Worm (Caenorhabditis elegans) whole organism, L4 larva: ENCODE data around the gene sdz-6.

Experiments used
- D1046.2 ChIP-seq: fragments of 200-800 bp; sonication (Bioruptor generic); IDR thresholded peaks from 2 replicates; pipeline ENCODE4 v1.3.6; 2022; ENCODE audit warnings: missing genetic modification characterization, missing compliant biosample characterization
- T20F7.1 ChIP-seq: fragments of 200-800 bp; sonication (Bioruptor generic); optimal IDR thresholded peaks from 2 replicates; lab custom pipeline; 2018; ENCODE audit warnings: mild to moderate bottlenecking, missing genetic modification characterization, missing compliant biosample characterization
- Y105C5A.15 ChIP-seq: fragments of 200-800 bp; sonication (Bioruptor generic); IDR thresholded peaks from 2 replicates; pipeline ENCODE4 v1.3.6; 2022; ENCODE audit warnings: missing genetic modification characterization, missing compliant biosample characterization
- Y48G9A.11 ChIP-seq: fragments of 200-800 bp; sonication (Bioruptor generic); IDR thresholded peaks from 2 replicates; pipeline ENCODE4 v1.3.6; 2022; ENCODE audit warnings: missing genetic modification reagents, missing genetic modification characterization, missing compliant biosample characterization
- aha-1 ChIP-seq: fragments of 150-350 bp; peaks from one replicate; lab custom pipeline; 2014; ENCODE audit warnings: missing biosample characterization, missing genetic modification characterization
- arid-1 ChIP-seq: fragments of 200-800 bp; sonication (Bioruptor generic); conservative IDR thresholded peaks from 2 replicates; pipeline ENCODE4 v1.3.6; 2022; ENCODE audit warnings: missing genetic modification reagents, missing genetic modification characterization, missing compliant biosample characterization
- ceh-28 ChIP-seq: fragments of 150-350 bp; optimal IDR thresholded peaks from 2 replicates; lab custom pipeline; 2014; ENCODE audit warnings: missing biosample characterization, missing genetic modification reagents, missing genetic modification characterization
- ceh-44 ChIP-seq: fragments of 200-800 bp; sonication (Bioruptor generic); IDR thresholded peaks from 2 replicates; pipeline ENCODE4 v1.3.6; 2022; ENCODE audit warnings: missing genetic modification reagents, missing genetic modification characterization, missing compliant biosample characterization
- ces-1 ChIP-seq: fragments of 150-350 bp; sonication (generic microtip); optimal IDR thresholded peaks from 4 replicates; lab custom pipeline; 2014; ENCODE audit warnings: missing biosample characterization, missing genetic modification reagents, missing genetic modification characterization
- daf-12 ChIP-seq: fragments of 150-350 bp; optimal IDR thresholded peaks from 2 replicates; lab custom pipeline; 2014; ENCODE audit warnings: missing biosample characterization, missing genetic modification reagents, missing genetic modification characterization
- daf-16 ChIP-seq, 3 experiments: sonication (generic microtip); optimal IDR thresholded peaks; 2 replicates each; lab custom pipeline; 2016 to 2017; ENCODE audit warnings: missing genetic modification characterization in 3 of 3, missing genetic modification reagents in 3 of 3, mild to moderate bottlenecking in 2 of 3, missing compliant biosample characterization in 2 of 3, missing biosample characterization in 1 of 3, moderate library complexity in 1 of 3
- daf-8 ChIP-seq: fragments of 200-800 bp; sonication (Bioruptor generic); IDR thresholded peaks from 2 replicates; pipeline ENCODE4 v1.3.6; 2022; ENCODE audit warnings: missing genetic modification characterization, missing compliant biosample characterization
- egl-43 ChIP-seq: fragments of 200-800 bp; sonication (Bioruptor generic); IDR thresholded peaks from 2 replicates; pipeline ENCODE4 v1.3.6; 2022; ENCODE audit warnings: missing genetic modification reagents, missing genetic modification characterization, missing compliant biosample characterization
- fkh-10 ChIP-seq: fragments of 150-350 bp; optimal IDR thresholded peaks from 2 replicates; lab custom pipeline; 2014; ENCODE audit warnings: missing biosample characterization, missing genetic modification reagents, missing genetic modification characterization
- hlh-11 ChIP-seq: fragments of 200-800 bp; sonication (Bioruptor generic); optimal IDR thresholded peaks from 2 replicates; lab custom pipeline; 2018; ENCODE audit warnings: mild to moderate bottlenecking, missing genetic modification characterization, missing compliant biosample characterization
- jun-1 ChIP-seq: fragments of 150-350 bp; optimal IDR thresholded peaks from 2 replicates; lab custom pipeline; 2014; ENCODE audit warnings: missing biosample characterization, missing genetic modification reagents, missing genetic modification characterization
- lin-1 ChIP-seq: fragments of 200-800 bp; sonication (Bioruptor generic); IDR thresholded peaks from 2 replicates; pipeline ENCODE4 v1.3.6; 2022; ENCODE audit warnings: missing genetic modification reagents, missing genetic modification characterization, missing compliant biosample characterization
- lin-15B ChIP-seq: fragments of 150-350 bp; sonication (generic microtip); optimal IDR thresholded peaks from 3 replicates; lab custom pipeline; 2014; ENCODE audit warnings: missing biosample characterization, missing genetic modification characterization
- lir-3 ChIP-seq: sonication (generic microtip); optimal IDR thresholded peaks from 2 replicates; lab custom pipeline; 2016; ENCODE audit warnings: mild to moderate bottlenecking, missing genetic modification characterization, missing compliant biosample characterization
- mdt-29 ChIP-seq: fragments of 200-800 bp; sonication (Bioruptor generic); IDR thresholded peaks from 2 replicates; pipeline ENCODE4 v1.3.6; 2022; ENCODE audit warnings: missing genetic modification reagents, missing genetic modification characterization, missing compliant biosample characterization
- nhr-111 ChIP-seq: fragments of 200-800 bp; sonication (Bioruptor generic); optimal IDR thresholded peaks from 2 replicates; lab custom pipeline; 2018; ENCODE audit warnings: mild to moderate bottlenecking, missing genetic modification characterization, missing compliant biosample characterization
- nhr-76 ChIP-seq: fragments of 150-350 bp; optimal IDR thresholded peaks from 2 replicates; lab custom pipeline; 2014; ENCODE audit warnings: missing biosample characterization, missing genetic modification characterization
- pqm-1 ChIP-seq: sonication (generic microtip); optimal IDR thresholded peaks from 2 replicates; lab custom pipeline; 2017; ENCODE audit warnings: missing biosample characterization, missing genetic modification characterization
- rbr-2 ChIP-seq: sonication (generic microtip); optimal IDR thresholded peaks from 2 replicates; lab custom pipeline; 2016; ENCODE audit warnings: missing genotype, missing genetic modification characterization, missing compliant biosample characterization
- set-16 ChIP-seq: fragments of 200-800 bp; sonication (Bioruptor generic); IDR thresholded peaks from 2 replicates; pipeline ENCODE4 v1.3.6; 2022; ENCODE audit warnings: missing genetic modification reagents, missing genetic modification characterization, missing compliant biosample characterization
- skn-1 ChIP-seq: fragments of 150-350 bp; optimal IDR thresholded peaks from 2 replicates; lab custom pipeline; 2014; ENCODE audit warnings: missing biosample characterization, missing genetic modification characterization
- tag-97 ChIP-seq: fragments of 200-800 bp; sonication (Bioruptor generic); IDR thresholded peaks from 2 replicates; pipeline ENCODE4 v1.3.6; 2022; ENCODE audit warnings: missing genetic modification characterization, missing compliant biosample characterization
- tra-1 ChIP-seq: fragments of 200-800 bp; sonication (Bioruptor generic); IDR thresholded peaks from 2 replicates; pipeline ENCODE4 v1.3.6; 2022; ENCODE audit warnings: missing genetic modification reagents, missing genetic modification characterization, missing compliant biosample characterization
- unc-62 ChIP-seq, 3 experiments: fragments of 150-350 bp in 1 of 3; sonication (generic microtip); optimal IDR thresholded peaks in 2 of 3; peaks in 1 of 3; 1 replicate in 1 of 3; 2 replicates in 2 of 3; lab custom pipeline; 2014 to 2017; ENCODE audit warnings: missing biosample characterization in 3 of 3, missing genetic modification characterization in 3 of 3, missing genetic modification reagents in 3 of 3, missing genotype in 1 of 3
- zip-2 ChIP-seq: fragments of 150-350 bp; optimal IDR thresholded peaks from 2 replicates; lab custom pipeline; 2014; ENCODE audit warnings: missing biosample characterization, missing genetic modification characterization
- ztf-11 ChIP-seq: fragments of 150-350 bp; optimal IDR thresholded peaks from 2 replicates; lab custom pipeline; 2014; ENCODE audit warnings: missing biosample characterization, missing genetic modification characterization

The sdz-6 gene

ce11 chrV:19293025-19293424, 27.4 kb upstream of the sdz-6 start, which contains the start of gene F55C9.5:
Gene F55C9.5, minus strand, starts transcription at chrV:19293125.
- no peak for TF ChIP-seq nhr-111 (GFP tag; lab: Kevin White, UChicago)
- no peak for TF ChIP-seq zip-2 (tag; lab: Kevin White, UChicago)
- TF ChIP-seq tag-97 (GFP tag; lab: Robert Waterston, UW): no peak
- TF ChIP-seq daf-16 (GFP tag; optimal IDR thresholded peaks at IDR 0.05; lab: Kevin White, UChicago): no peak
- TF ChIP-seq daf-16 (tag; optimal IDR thresholded peaks at IDR 0.05; lab: Kevin White, UChicago): no peak
- TF ChIP-seq T20F7.1 (GFP tag; lab: Kevin White, UChicago): no peak
- TF ChIP-seq ceh-44 (GFP tag; lab: Robert Waterston, UW): no peak
- no peak for TF ChIP-seq nhr-76 (tag; lab: Kevin White, UChicago)

- no peak for TF ChIP-seq skn-1 (tag; lab: Kevin White, UChicago)
- TF ChIP-seq pqm-1 (tag; lab: Kevin White, UChicago): no peak
- TF ChIP-seq tra-1 (GFP tag; lab: Robert Waterston, UW): no peak
Observed at ce11 chrV:19296723-19297122, 23.7 kb upstream of the sdz-6 start, which contains the start of gene F55C9.6. Gene F55C9.6, minus strand, starts transcription at chrV:19296823.

- TF ChIP-seq Y105C5A.15 (GFP tag; lab: Robert Waterston, UW) (no peak), ces-1 (GFP tag; lab: Kevin White, UChicago) (no peak), daf-8 (GFP tag; lab: Robert Waterston, UW) (no peak), aha-1 (peak; percentile 76), lin-15B (tag; lab: Kevin White, UChicago) (no peak), lir-3 (no peak), ztf-11 (tag; lab: Kevin White, UChicago) (no peak), D1046.2 (GFP tag; lab: Robert Waterston, UW) (no peak), ceh-28 (tag; lab: Kevin White, UChicago) (peak; percentile 9), arid-1 (GFP tag; lab: Robert Waterston, UW) (no peak), T20F7.1 (GFP tag; lab: Kevin White, UChicago) (no peak), hlh-11 (tag; lab: Kevin White, UChicago) (no peak), lin-1 (no peak)
- TF ChIP-seq, all 104 proteins: peak for 2
Observed at ce11 chrV:19297510-19297909, 22.9 kb upstream of the sdz-6 start, which contains the start of gene fbxb-60. Gene fbxb-60, plus strand, starts transcription at chrV:19297810.

DNA sequence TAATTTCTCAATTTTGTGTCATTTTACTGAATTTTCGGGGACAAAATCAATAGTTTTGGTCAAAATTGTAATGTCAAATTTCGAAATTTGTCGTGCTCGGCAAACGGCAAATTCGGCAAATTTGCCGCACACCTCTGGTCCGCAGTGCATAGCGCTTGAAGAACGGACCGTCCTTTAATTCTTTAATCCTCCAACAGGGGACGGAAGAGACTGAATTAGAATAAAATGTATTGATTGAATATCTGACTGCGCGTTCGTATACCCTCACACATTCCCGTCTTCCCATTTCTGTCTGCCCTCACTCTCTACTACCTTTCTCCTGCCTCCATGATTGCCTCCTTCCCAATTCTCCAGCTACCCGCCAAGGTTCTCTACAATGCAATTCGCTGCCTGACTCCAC, 21.2 kb upstream of the sdz-6 start, which contains the start of gene F55C9.14:
TSS of gene F55C9.14 (plus strand) at position 301 of the 400 bp plus-strand sequence.
- no peak for TF ChIP-seq unc-62 (GFP tag; optimal IDR thresholded peaks at IDR 0.05 in 1 of 2; lab: Kevin White, UChicago)
- TF ChIP-seq unc-62 (tag; optimal IDR thresholded peaks at IDR 0.05; lab: Kevin White, UChicago): no peak
- TF ChIP-seq lin-1: no peak
- no peak for TF ChIP-seq Y48G9A.11
- no peak for TF ChIP-seq set-16 (GFP tag; lab: Robert Waterston, UW)

ce11 chrV:19301934-19302333, 18.5 kb upstream of the sdz-6 start, which contains the start of gene fbxb-62:
Gene fbxb-62, minus strand, starts transcription at chrV:19302034.
- TF ChIP-seq egl-43 (GFP tag; lab: Robert Waterston, UW): no peak
- TF ChIP-seq ceh-44 (GFP tag; lab: Robert Waterston, UW): no peak
- no peak for TF ChIP-seq zip-2 (tag; lab: Kevin White, UChicago)
- TF ChIP-seq mdt-29 (GFP tag; lab: Robert Waterston, UW): no peak
- TF ChIP-seq fkh-10: no peak
- no peak for TF ChIP-seq tra-1 (GFP tag; lab: Robert Waterston, UW)
- no peak for TF ChIP-seq daf-12
- no peak for TF ChIP-seq jun-1 (tag; lab: Kevin White, UChicago)
- TF ChIP-seq rbr-2 (tag; lab: Kevin White, UChicago): no peak
